Worm (Caenorhabditis elegans) whole organism, L1 larva: ENCODE data around the gene sipa-1.

Source experiments
- C16A3.4 ChIP-seq: fragments of 150-350 bp; optimal IDR thresholded peaks from 2 replicates; lab custom pipeline; 2014; ENCODE audit warnings: missing biosample characterization, missing genetic modification characterization
- F16B12.6 ChIP-seq: fragments of 150-350 bp; optimal IDR thresholded peaks from 2 replicates; lab custom pipeline; 2014; ENCODE audit warnings: missing biosample characterization, missing genetic modification characterization
- aha-1 ChIP-seq: fragments of 150-350 bp; optimal IDR thresholded peaks from 2 replicates; lab custom pipeline; 2014; ENCODE audit warnings: missing biosample characterization, missing genetic modification characterization
- ceh-8 ChIP-seq: fragments of 200-800 bp; sonication (Bioruptor generic); optimal IDR thresholded peaks from 2 replicates; lab custom pipeline; 2018; ENCODE audit warnings: mild to moderate bottlenecking, missing genetic modification characterization, moderate library complexity, missing compliant biosample characterization
- ceh-82 ChIP-seq, 3 experiments: fragments of 150-350 bp in 1 of 3; sonication (generic microtip) in 2 of 3; optimal IDR thresholded peaks; 2 replicates each; lab custom pipeline; 2014 to 2017; ENCODE audit warnings: missing biosample characterization in 3 of 3, missing genetic modification characterization in 3 of 3
- ceh-88 ChIP-seq: fragments of 200-800 bp; sonication (Bioruptor generic); IDR thresholded peaks from 2 replicates; pipeline ENCODE4 v1.3.6; 2022; ENCODE audit warnings: missing genetic modification characterization, missing compliant biosample characterization
- ces-1 ChIP-seq: fragments of 150-350 bp; optimal IDR thresholded peaks from 2 replicates; lab custom pipeline; 2014; ENCODE audit warnings: missing biosample characterization, missing genetic modification reagents, missing genetic modification characterization
- dpl-1 ChIP-seq, 3 experiments: fragments of 150-350 bp in 2 of 3; sonication (generic microtip) in 1 of 3; optimal IDR thresholded peaks; 2 replicates each; lab custom pipeline; 2014 to 2017; ENCODE audit warnings: missing biosample characterization in 3 of 3, missing genetic modification characterization in 3 of 3, missing genetic modification reagents in 3 of 3
- dsc-1 ChIP-seq: sonication (generic microtip); optimal IDR thresholded peaks from 2 replicates; lab custom pipeline; 2016; ENCODE audit warnings: mild to moderate bottlenecking, missing genetic modification characterization, missing compliant biosample characterization
- efl-3 ChIP-seq: fragments of 200-800 bp; sonication (Bioruptor generic); optimal IDR thresholded peaks from 2 replicates; lab custom pipeline; 2018; ENCODE audit warnings: mild to moderate bottlenecking, missing genetic modification characterization, missing compliant biosample characterization
- egl-13 ChIP-seq: sonication (generic microtip); optimal IDR thresholded peaks from 2 replicates; lab custom pipeline; 2016; ENCODE audit warnings: missing genotype, missing genetic modification reagents, missing genetic modification characterization, missing compliant biosample characterization
- egl-27 ChIP-seq, 2 experiments: fragments of 150-350 bp in 1 of 2; sonication (generic microtip); optimal IDR thresholded peaks; 3 replicates each; lab custom pipeline; 2017 to 2018; ENCODE audit warnings: missing biosample characterization in 2 of 2, missing genetic modification characterization in 2 of 2, missing genetic modification reagents in 2 of 2
- elt-2 ChIP-seq: sonication (generic microtip); optimal IDR thresholded peaks from 2 replicates; lab custom pipeline; 2016; ENCODE audit warnings: missing genetic modification characterization, mild to moderate bottlenecking, inconsistent platforms, missing compliant biosample characterization, missing genetic modification reagents
- elt-3 ChIP-seq, 6 experiments: fragments of 150-350 bp in 1 of 6; sonication (generic microtip); optimal IDR thresholded peaks; 2 replicates each; lab custom pipeline; 2017 to 2018; ENCODE audit warnings: missing biosample characterization in 6 of 6, missing genetic modification characterization in 6 of 6, inconsistent platforms in 1 of 6
- ets-5 ChIP-seq: fragments of 200-800 bp; sonication (Bioruptor generic); IDR thresholded peaks from 2 replicates; pipeline ENCODE4 v1.3.6; 2022; ENCODE audit warnings: missing genetic modification characterization, missing compliant biosample characterization
- fkh-10 ChIP-seq: sonication (generic microtip); optimal IDR thresholded peaks from 2 replicates; lab custom pipeline; 2017; ENCODE audit warnings: missing biosample characterization, missing genetic modification reagents, missing genetic modification characterization
- fkh-4 ChIP-seq: sonication (generic microtip); optimal IDR thresholded peaks from 2 replicates; lab custom pipeline; 2016; ENCODE audit warnings: missing compliant biosample characterization, missing genetic modification characterization, borderline replicate concordance
- grh-1 ChIP-seq: fragments of 200-800 bp; sonication (Bioruptor generic); IDR thresholded peaks from 2 replicates; pipeline ENCODE4 v1.3.6; 2022; ENCODE audit warnings: missing genetic modification reagents, missing genetic modification characterization, missing compliant biosample characterization
- hlh-17 ChIP-seq: fragments of 200-800 bp; sonication (Bioruptor generic); optimal IDR thresholded peaks from 2 replicates; lab custom pipeline; 2018; ENCODE audit warnings: missing genetic modification characterization, mild to moderate bottlenecking, missing compliant biosample characterization, moderate library complexity, borderline replicate concordance
- hlh-4 ChIP-seq: sonication (generic microtip); optimal IDR thresholded peaks from 2 replicates; lab custom pipeline; 2016; ENCODE audit warnings: mild to moderate bottlenecking, missing genetic modification characterization, missing compliant biosample characterization
- hpl-2 ChIP-seq: fragments of 150-350 bp; optimal IDR thresholded peaks from 2 replicates; lab custom pipeline; 2014; ENCODE audit warnings: missing biosample characterization, missing genetic modification reagents, missing genetic modification characterization
- irx-1 ChIP-seq: sonication (generic microtip); optimal IDR thresholded peaks from 2 replicates; lab custom pipeline; 2016; ENCODE audit warnings: missing genetic modification characterization, missing compliant biosample characterization
- isw-1 ChIP-seq: fragments of 200-800 bp; sonication (Bioruptor generic); IDR thresholded peaks from 2 replicates; pipeline ENCODE4 v1.3.6; 2022; ENCODE audit warnings: missing genetic modification characterization, missing compliant biosample characterization
- jun-1 ChIP-seq: fragments of 150-350 bp; optimal IDR thresholded peaks from 2 replicates; lab custom pipeline; 2014; ENCODE audit warnings: missing biosample characterization, missing genetic modification reagents, missing genetic modification characterization
- lin-13 ChIP-seq: fragments of 150-350 bp; optimal IDR thresholded peaks from 2 replicates; lab custom pipeline; 2014; ENCODE audit warnings: missing biosample characterization, missing genetic modification reagents, missing genetic modification characterization
- lin-39 ChIP-seq: fragments of 150-350 bp; optimal IDR thresholded peaks from 2 replicates; lab custom pipeline; 2014; ENCODE audit warnings: missing biosample characterization, missing genetic modification reagents, missing genetic modification characterization
- lir-3 ChIP-seq: sonication (generic microtip); optimal IDR thresholded peaks from 2 replicates; lab custom pipeline; 2016; ENCODE audit warnings: mild to moderate bottlenecking, missing genetic modification characterization, moderate library complexity, missing compliant biosample characterization; ENCODE audit not compliant: poor library complexity
- mab-9 ChIP-seq: fragments of 200-800 bp; sonication (Bioruptor generic); IDR thresholded peaks from 2 replicates; pipeline ENCODE4 v1.3.6; 2022; ENCODE audit warnings: missing genetic modification reagents, missing genetic modification characterization, missing compliant biosample characterization
- mdl-1 ChIP-seq, 2 experiments: fragments of 150-350 bp; optimal IDR thresholded peaks; 2 replicates each; lab custom pipeline; 2014 to 2017; ENCODE audit warnings: missing biosample characterization in 2 of 2, missing genetic modification characterization in 2 of 2, inconsistent platforms in 1 of 2
- mep-1 ChIP-seq: fragments of 150-350 bp; optimal IDR thresholded peaks from 2 replicates; lab custom pipeline; 2014; ENCODE audit warnings: missing biosample characterization, missing genetic modification characterization
- nhr-11 ChIP-seq: fragments of 150-350 bp; optimal IDR thresholded peaks from 2 replicates; lab custom pipeline; 2014; ENCODE audit warnings: missing biosample characterization, missing genetic modification characterization
- nhr-19 ChIP-seq: fragments of 200-800 bp; sonication (Bioruptor generic); conservative IDR thresholded peaks from 2 replicates; pipeline ENCODE4 v1.3.6; 2022; ENCODE audit warnings: missing genetic modification characterization, missing compliant biosample characterization
- nhr-20 ChIP-seq: sonication (generic microtip); optimal IDR thresholded peaks from 2 replicates; lab custom pipeline; 2016; ENCODE audit warnings: mild to moderate bottlenecking, missing genetic modification characterization, missing compliant biosample characterization
- nhr-28 ChIP-seq: fragments of 150-350 bp; optimal IDR thresholded peaks from 2 replicates; lab custom pipeline; 2014; ENCODE audit warnings: missing biosample characterization, missing genetic modification characterization
- nhr-76 ChIP-seq: sonication (generic microtip); optimal IDR thresholded peaks from 2 replicates; lab custom pipeline; 2017; ENCODE audit warnings: missing biosample characterization, missing genetic modification characterization
- nhr-84 ChIP-seq: sonication (generic microtip); optimal IDR thresholded peaks from 2 replicates; lab custom pipeline; 2017; ENCODE audit warnings: missing biosample characterization, missing genetic modification characterization
- nhr-90 ChIP-seq: sonication (generic microtip); optimal IDR thresholded peaks from 2 replicates; lab custom pipeline; 2016; ENCODE audit warnings: mild to moderate bottlenecking, missing genetic modification characterization, missing compliant biosample characterization; ENCODE audit not compliant: poor library complexity
- pag-3 ChIP-seq: sonication (generic microtip); optimal IDR thresholded peaks from 2 replicates; lab custom pipeline; 2017; ENCODE audit warnings: missing genetic modification characterization, mild to moderate bottlenecking, missing compliant biosample characterization, antibody characterized with exemption, borderline replicate concordance; ENCODE audit not compliant: insufficient read depth
- pqm-1 ChIP-seq: sonication (generic microtip); optimal IDR thresholded peaks from 3 replicates; lab custom pipeline; 2017; ENCODE audit warnings: missing biosample characterization, missing genetic modification characterization
- snu-23 ChIP-seq: sonication (generic microtip); optimal IDR thresholded peaks from 2 replicates; lab custom pipeline; 2016; ENCODE audit warnings: missing genetic modification characterization, missing compliant biosample characterization
- sox-4 ChIP-seq: sonication (generic microtip); optimal IDR thresholded peaks from 2 replicates; lab custom pipeline; 2016; ENCODE audit warnings: missing genetic modification characterization, missing compliant biosample characterization
- sptf-1 ChIP-seq: fragments of 150-350 bp; optimal IDR thresholded peaks from 2 replicates; lab custom pipeline; 2014; ENCODE audit warnings: missing biosample characterization, missing genetic modification characterization
- sup-37 ChIP-seq: fragments of 200-800 bp; sonication (Bioruptor generic); optimal IDR thresholded peaks from 2 replicates; lab custom pipeline; 2018; ENCODE audit warnings: mild to moderate bottlenecking, missing genetic modification characterization, missing compliant biosample characterization
- unc-130 ChIP-seq: fragments of 150-350 bp; optimal IDR thresholded peaks from 2 replicates; lab custom pipeline; 2017; ENCODE audit warnings: missing biosample characterization, missing genetic modification characterization, inconsistent platforms
- unc-30 ChIP-seq: sonication (generic microtip); optimal IDR thresholded peaks from 2 replicates; lab custom pipeline; 2017; ENCODE audit warnings: missing biosample characterization, missing genetic modification characterization
- unc-86 ChIP-seq: sonication (generic microtip); optimal IDR thresholded peaks from 2 replicates; lab custom pipeline; 2016; ENCODE audit warnings: missing genetic modification characterization, missing compliant biosample characterization
- xbp-1 ChIP-seq: sonication (generic microtip); optimal IDR thresholded peaks from 2 replicates; lab custom pipeline; 2016; ENCODE audit warnings: missing genetic modification characterization, missing compliant biosample characterization
- zip-4 ChIP-seq: fragments of 200-800 bp; sonication (Bioruptor generic); optimal IDR thresholded peaks from 2 replicates; lab custom pipeline; 2018; ENCODE audit warnings: mild to moderate bottlenecking, missing genetic modification characterization, moderate library complexity, missing compliant biosample characterization
- ztf-11 ChIP-seq, 2 experiments: sonication (generic microtip); optimal IDR thresholded peaks; 2 replicates each; lab custom pipeline; 2016 to 2017; ENCODE audit warnings: missing genetic modification characterization in 2 of 2, missing biosample characterization in 1 of 2, missing compliant biosample characterization in 1 of 2

The sipa-1 gene

DNA sequence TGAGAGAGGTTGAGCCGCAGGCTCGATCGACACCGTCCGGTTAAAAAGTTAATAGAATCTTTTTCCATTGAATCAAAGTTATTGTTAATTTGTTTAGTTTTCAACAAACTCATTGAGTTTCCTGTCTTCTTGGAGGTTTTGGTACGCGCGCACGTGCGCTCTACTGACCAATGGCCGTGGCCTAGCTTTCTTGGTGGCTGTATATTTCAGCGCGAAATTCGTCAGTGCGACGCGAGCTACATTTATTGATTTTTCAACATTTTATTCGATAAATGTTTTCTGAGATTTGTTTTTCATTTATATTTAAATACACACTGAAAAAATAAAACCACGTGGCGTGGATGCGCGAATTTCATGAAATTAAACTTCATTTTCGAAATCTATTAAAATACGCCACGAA lies 7.1 kb upstream of the sipa-1 start, which contains the start of gene bir-1 (continued):
- no peak for TF ChIP-seq nhr-11 (tag; lab: Kevin White, UChicago)
- TF ChIP-seq hlh-17 (GFP tag; lab: Kevin White, UChicago), result no peak
- TF ChIP-seq dpl-1 (GFP tag; optimal IDR thresholded peaks at IDR 0.05; lab: Kevin White, UChicago), result peak; percentile 72 to 87 (median 79)
- TF ChIP-seq unc-86, result peak; percentile 33
- no peak for TF ChIP-seq sptf-1 (tag; lab: Kevin White, UChicago)
- TF ChIP-seq dsc-1 (tag; lab: Kevin White, UChicago), result peak; percentile 40
- peak in 1 of 2 experiments; percentile 84 for TF ChIP-seq mdl-1 (tag; optimal IDR thresholded peaks at IDR 0.05; lab: Kevin White, UChicago)
- no peak for TF ChIP-seq efl-3
- TF ChIP-seq pqm-1 (tag; lab: Kevin White, UChicago), result no peak
- TF ChIP-seq nhr-90 (tag; lab: Kevin White, UChicago), result peak; percentile 49
- peak; percentile 19 for TF ChIP-seq pag-3 (tag; lab: Kevin White, UChicago)
- TF ChIP-seq ceh-88, result no peak
- no peak for TF ChIP-seq unc-30 (tag; lab: Kevin White, UChicago)
- TF ChIP-seq ztf-11 (tag; optimal IDR thresholded peaks at IDR 0.05; lab: Kevin White, UChicago), result peak in 1 of 2 experiments; percentile 60
- TF ChIP-seq jun-1 (tag; lab: Kevin White, UChicago), result no peak
- TF ChIP-seq lin-13 (GFP tag; lab: Kevin White, UChicago), result peak; percentile 2
- TF ChIP-seq mep-1, result peak; percentile 77
- TF ChIP-seq zip-4 (GFP tag; lab: Kevin White, UChicago), result no peak
- TF ChIP-seq irx-1, result peak; percentile 52
- peak; percentile 66 for TF ChIP-seq snu-23 (GFP tag; lab: Kevin White, UChicago)
- peak in 1 of 6 experiments; percentile 4 for TF ChIP-seq elt-3 (tag; optimal IDR thresholded peaks at IDR 0.05; lab: Kevin White, UChicago)
- TF ChIP-seq nhr-84 (tag; lab: Kevin White, UChicago), result no peak
- no peak for TF ChIP-seq elt-2 (tag; lab: Kevin White, UChicago)
- peak; percentile 80 for TF ChIP-seq lir-3 (tag; lab: Kevin White, UChicago)
- no peak for TF ChIP-seq F16B12.6 (tag; lab: Kevin White, UChicago)
- TF ChIP-seq sup-37, result no peak
- TF ChIP-seq nhr-28, result no peak
- TF ChIP-seq ceh-82 (tag; optimal IDR thresholded peaks at IDR 0.05; lab: Kevin White, UChicago), result peak in 1 of 3 experiments; percentile 76
- no peak for TF ChIP-seq nhr-76
- no peak for TF ChIP-seq grh-1

DNA sequence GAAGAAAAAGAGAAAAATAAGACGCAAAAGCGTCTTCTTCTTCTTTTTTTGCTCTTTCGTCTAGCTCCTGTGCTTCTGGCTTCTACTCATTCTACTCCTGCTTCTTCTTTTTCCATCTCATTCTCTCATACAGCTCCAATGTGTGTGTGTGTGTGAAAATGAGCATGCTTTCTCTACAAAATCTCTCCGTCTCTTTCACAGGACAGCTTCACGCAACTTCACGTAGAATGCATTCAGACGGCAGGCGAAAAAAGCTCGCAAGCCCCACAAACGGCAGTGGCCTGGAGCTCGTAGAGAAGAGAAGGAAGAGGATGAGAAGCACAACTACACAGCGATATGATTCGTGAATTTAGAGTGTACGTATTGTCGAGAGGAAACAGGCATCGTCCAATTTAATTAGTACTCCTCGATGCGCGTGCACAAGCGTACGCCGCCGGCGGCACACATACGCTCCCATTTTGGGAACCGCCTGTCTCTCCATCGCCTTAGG lies 4.3 kb upstream of the sipa-1 start:
- peak; percentile 19 for TF ChIP-seq lir-3 (tag; lab: Kevin White, UChicago)
- TF ChIP-seq egl-13 (tag; lab: Kevin White, UChicago), result peak; percentile 42
- TF ChIP-seq F16B12.6 (tag; lab: Kevin White, UChicago), result no peak
- no peak for TF ChIP-seq ets-5
- peak; percentile 94 for TF ChIP-seq fkh-10
- TF ChIP-seq nhr-90 (tag; lab: Kevin White, UChicago), result no peak
- no peak for TF ChIP-seq egl-27 (tag; optimal IDR thresholded peaks at IDR 0.05; lab: Kevin White, UChicago)
- no peak for TF ChIP-seq mep-1
- TF ChIP-seq nhr-20, result no peak
- TF ChIP-seq aha-1 (tag; lab: Kevin White, UChicago), result no peak
- TF ChIP-seq isw-1, result peak; percentile 30; the same call in 1 of the 2 replicates
- no peak for TF ChIP-seq grh-1
- no peak for TF ChIP-seq fkh-4 (tag; lab: Kevin White, UChicago)
- TF ChIP-seq C16A3.4 (tag; lab: Kevin White, UChicago), result no peak
- no peak for TF ChIP-seq ceh-8
- no peak for TF ChIP-seq unc-130 (tag; lab: Kevin White, UChicago)
- no peak for TF ChIP-seq hpl-2 (GFP tag; lab: Kevin White, UChicago)
- peak; percentile 26 for TF ChIP-seq xbp-1 (tag; lab: Kevin White, UChicago)
- TF ChIP-seq lin-39, result no peak
- TF ChIP-seq ces-1, result peak; percentile 73
- TF ChIP-seq mab-9 (GFP tag; lab: Robert Waterston, UW), result no peak
- TF ChIP-seq dpl-1 (GFP tag; optimal IDR thresholded peaks at IDR 0.05; lab: Kevin White, UChicago), result peak in 1 of 3 experiments; percentile 35
- TF ChIP-seq unc-30 (tag; lab: Kevin White, UChicago), result no peak
- peak; percentile 64 for TF ChIP-seq dsc-1 (tag; lab: Kevin White, UChicago)
- TF ChIP-seq nhr-19 (GFP tag; lab: Robert Waterston, UW), result 0 out of 2 replicates have a peak, but pooled peaks have one; percentile 2
- TF ChIP-seq sox-4 (tag; lab: Kevin White, UChicago), result no peak
- peak; percentile 10 for TF ChIP-seq lin-13 (GFP tag; lab: Kevin White, UChicago)
- TF ChIP-seq hlh-4 (tag; lab: Kevin White, UChicago), result no peak
- TF ChIP-seq ceh-82 (tag; optimal IDR thresholded peaks at IDR 0.05; lab: Kevin White, UChicago), result peak in 2 of 3 experiments; percentile 28 to 49
